Worm (Caenorhabditis elegans) whole organism, L4 larva: ENCODE results near the gene F21C10.7.

Experiments
- F37D6.2 ChIP-seq: sonication (generic microtip); optimal IDR thresholded peaks from 2 replicates; lab custom pipeline; 2016; ENCODE audit warnings: mild to moderate bottlenecking, missing genetic modification characterization, missing compliant biosample characterization
- F44E2.7 ChIP-seq: fragments of 200-800 bp; sonication (Bioruptor generic); IDR thresholded peaks from 2 replicates; pipeline ENCODE4 v2.1.2; 2022; ENCODE audit warnings: missing genetic modification characterization, missing compliant biosample characterization
- R02D3.7 ChIP-seq: fragments of 150-350 bp; sonication (generic microtip); optimal IDR thresholded peaks from 3 replicates; lab custom pipeline; 2014; ENCODE audit warnings: missing biosample characterization, missing genetic modification characterization
- Y5F2A.4 ChIP-seq: fragments of 200-800 bp; sonication (Bioruptor generic); optimal IDR thresholded peaks from 2 replicates; lab custom pipeline; 2018; ENCODE audit warnings: mild to moderate bottlenecking, missing genetic modification characterization, missing compliant biosample characterization
- Y75B8A.6 ChIP-seq: fragments of 200-800 bp; sonication (Bioruptor generic); IDR thresholded peaks from 2 replicates; pipeline ENCODE4 v1.3.6; 2022; ENCODE audit warnings: missing genetic modification reagents, missing genetic modification characterization, missing compliant biosample characterization
- ZK337.2 ChIP-seq: fragments of 200-800 bp; sonication (Bioruptor generic); IDR thresholded peaks from 2 replicates; pipeline ENCODE4 v1.3.6; 2022; ENCODE audit warnings: missing genetic modification reagents, missing genetic modification characterization, missing compliant biosample characterization
- ZK546.5 ChIP-seq, 2 experiments: sonication (generic microtip); optimal IDR thresholded peaks; 2 replicates each; lab custom pipeline; 2017; ENCODE audit warnings: missing biosample characterization in 2 of 2, missing genetic modification characterization in 2 of 2
- aly-2 ChIP-seq: sonication (generic microtip); optimal IDR thresholded peaks from 2 replicates; lab custom pipeline; 2018; ENCODE audit warnings: missing biosample characterization, missing genetic modification characterization
- ama-1 ChIP-seq: fragments of 150-350 bp; optimal IDR thresholded peaks from 2 replicates; lab custom pipeline; 2014; ENCODE audit warnings: inconsistent platforms, mixed read lengths
- arid-1 ChIP-seq: fragments of 200-800 bp; sonication (Bioruptor generic); conservative IDR thresholded peaks from 2 replicates; pipeline ENCODE4 v1.3.6; 2022; ENCODE audit warnings: missing genetic modification reagents, missing genetic modification characterization, missing compliant biosample characterization
- attf-4 ChIP-seq: sonication (generic microtip); optimal IDR thresholded peaks from 3 replicates; lab custom pipeline; 2017; ENCODE audit warnings: missing biosample characterization, missing genetic modification characterization
- ceh-82 ChIP-seq: sonication (generic microtip); optimal IDR thresholded peaks from 2 replicates; lab custom pipeline; 2017; ENCODE audit warnings: missing biosample characterization, missing genetic modification characterization
- ctbp-1 ChIP-seq: fragments of 200-800 bp; sonication (Bioruptor generic); IDR thresholded peaks from 2 replicates; pipeline ENCODE4 v1.3.6; 2022; ENCODE audit warnings: missing genetic modification reagents, missing genetic modification characterization, missing compliant biosample characterization
- daf-12 ChIP-seq: fragments of 150-350 bp; optimal IDR thresholded peaks from 2 replicates; lab custom pipeline; 2014; ENCODE audit warnings: missing biosample characterization, missing genetic modification reagents, missing genetic modification characterization
- daf-8 ChIP-seq: fragments of 200-800 bp; sonication (Bioruptor generic); IDR thresholded peaks from 2 replicates; pipeline ENCODE4 v1.3.6; 2022; ENCODE audit warnings: missing genetic modification characterization, missing compliant biosample characterization
- dmd-6 ChIP-seq: fragments of 200-800 bp; sonication (Bioruptor generic); IDR thresholded peaks from 2 replicates; pipeline ENCODE4 v1.3.6; 2022; ENCODE audit warnings: missing genetic modification reagents, missing genetic modification characterization, missing compliant biosample characterization
- dpl-1 ChIP-seq: fragments of 150-350 bp; optimal IDR thresholded peaks from 2 replicates; lab custom pipeline; 2014; ENCODE audit warnings: missing biosample characterization, missing genetic modification reagents, missing genetic modification characterization
- dve-1 ChIP-seq: sonication (generic microtip); optimal IDR thresholded peaks from 2 replicates; lab custom pipeline; 2017; ENCODE audit warnings: antibody characterized with exemption, mild to moderate bottlenecking, missing genetic modification characterization, missing compliant biosample characterization; ENCODE audit not compliant: insufficient read depth
- gei-8 ChIP-seq: fragments of 200-800 bp; sonication (Bioruptor generic); optimal IDR thresholded peaks from 2 replicates; lab custom pipeline; 2018; ENCODE audit warnings: mild to moderate bottlenecking, missing genetic modification characterization, missing compliant biosample characterization
- hlh-30 ChIP-seq: sonication (generic microtip); optimal IDR thresholded peaks from 2 replicates; lab custom pipeline; 2017; ENCODE audit warnings: antibody characterized with exemption, mild to moderate bottlenecking, missing genetic modification characterization, missing compliant biosample characterization; ENCODE audit not compliant: insufficient read depth
- lim-7 ChIP-seq: fragments of 200-800 bp; sonication (Bioruptor generic); IDR thresholded peaks from 2 replicates; pipeline ENCODE4 v1.3.6; 2022; ENCODE audit warnings: missing genetic modification characterization, missing compliant biosample characterization
- lin-1 ChIP-seq: fragments of 200-800 bp; sonication (Bioruptor generic); IDR thresholded peaks from 2 replicates; pipeline ENCODE4 v1.3.6; 2022; ENCODE audit warnings: missing genetic modification reagents, missing genetic modification characterization, missing compliant biosample characterization
- lin-13 ChIP-seq: fragments of 150-350 bp; optimal IDR thresholded peaks from 2 replicates; lab custom pipeline; 2014; ENCODE audit warnings: missing biosample characterization, missing genetic modification reagents, missing genetic modification characterization
- lin-15B ChIP-seq: fragments of 150-350 bp; sonication (generic microtip); optimal IDR thresholded peaks from 3 replicates; lab custom pipeline; 2014; ENCODE audit warnings: missing biosample characterization, missing genetic modification characterization
- lin-29 ChIP-seq: fragments of 200-800 bp; sonication (Bioruptor generic); IDR thresholded peaks from 2 replicates; pipeline ENCODE4 v1.3.6; 2022; ENCODE audit warnings: missing genetic modification reagents, missing genetic modification characterization, missing compliant biosample characterization
- lin-38 ChIP-seq: fragments of 200-800 bp; sonication (Bioruptor generic); IDR thresholded peaks from 2 replicates; pipeline ENCODE4 v1.3.6; 2022; ENCODE audit warnings: missing genetic modification reagents, missing genetic modification characterization, missing compliant biosample characterization
- madf-5 ChIP-seq, 2 experiments: fragments of 200-800 bp; sonication (Bioruptor generic); IDR thresholded peaks; 2 replicates each; pipeline ENCODE4 v1.3.6; 2022; ENCODE audit warnings: missing compliant biosample characterization in 2 of 2, missing genetic modification characterization in 2 of 2
- madf-9 ChIP-seq: fragments of 200-800 bp; sonication (Bioruptor generic); conservative IDR thresholded peaks from 2 replicates; pipeline ENCODE4 v1.3.6; 2022; ENCODE audit warnings: missing genetic modification reagents, missing genetic modification characterization, missing compliant biosample characterization
- mdl-1 ChIP-seq, 2 experiments: fragments of 150-350 bp in 1 of 2; sonication (generic microtip) in 1 of 2; optimal IDR thresholded peaks; 2 replicates each; lab custom pipeline; 2014 to 2017; ENCODE audit warnings: missing biosample characterization in 2 of 2, missing genetic modification characterization in 2 of 2
- mep-1 ChIP-seq: fragments of 150-350 bp; sonication (generic microtip); optimal IDR thresholded peaks from 3 replicates; lab custom pipeline; 2014; ENCODE audit warnings: missing biosample characterization, missing genetic modification characterization
- mes-2 ChIP-seq: sonication (generic microtip); optimal IDR thresholded peaks from 2 replicates; lab custom pipeline; 2016; ENCODE audit warnings: missing genotype, mild to moderate bottlenecking, missing genetic modification characterization, missing compliant biosample characterization; ENCODE audit not compliant: poor library complexity, severe bottlenecking
- nhr-102 ChIP-seq: sonication (generic microtip); optimal IDR thresholded peaks from 2 replicates; lab custom pipeline; 2016; ENCODE audit warnings: mild to moderate bottlenecking, missing genetic modification characterization, moderate library complexity, missing compliant biosample characterization
- nhr-237 ChIP-seq: sonication (generic microtip); optimal IDR thresholded peaks from 2 replicates; lab custom pipeline; 2017; ENCODE audit warnings: missing biosample characterization, missing genetic modification characterization
- nhr-25 ChIP-seq: sonication (generic microtip); optimal IDR thresholded peaks from 2 replicates; lab custom pipeline; 2017; ENCODE audit warnings: missing genetic modification characterization, mild to moderate bottlenecking, missing compliant biosample characterization, antibody characterized with exemption, moderate library complexity, borderline replicate concordance; ENCODE audit not compliant: insufficient read depth
- nhr-41 ChIP-seq: fragments of 200-800 bp; sonication (Bioruptor generic); IDR thresholded peaks from 2 replicates; pipeline ENCODE4 v1.3.6; 2022; ENCODE audit warnings: missing genetic modification reagents, missing genetic modification characterization, missing compliant biosample characterization
- nhr-42 ChIP-seq: fragments of 200-800 bp; sonication (Bioruptor generic); IDR thresholded peaks from 2 replicates; pipeline ENCODE4 v1.3.6; 2022; ENCODE audit warnings: missing genetic modification characterization, missing compliant biosample characterization
- nhr-48 ChIP-seq: sonication (generic microtip); optimal IDR thresholded peaks from 2 replicates; lab custom pipeline; 2016; ENCODE audit warnings: mild to moderate bottlenecking, missing genetic modification characterization, missing compliant biosample characterization
- nhr-76 ChIP-seq: fragments of 150-350 bp; optimal IDR thresholded peaks from 2 replicates; lab custom pipeline; 2014; ENCODE audit warnings: missing biosample characterization, missing genetic modification characterization
- nhr-77 ChIP-seq: fragments of 150-350 bp; optimal IDR thresholded peaks from 2 replicates; lab custom pipeline; 2014; ENCODE audit warnings: missing biosample characterization, missing genetic modification characterization
- pha-4 ChIP-seq, 2 experiments: fragments of 150-350 bp in 1 of 2; fragments of 200-800 bp in 1 of 2; sonication (Bioruptor generic) in 1 of 2; IDR thresholded peaks in 1 of 2; optimal IDR thresholded peaks in 1 of 2; 2 replicates each; pipeline versions ENCODE4 v1.3.6 to Lab custom; 2014 to 2022; ENCODE audit warnings: missing genetic modification characterization in 2 of 2, missing genetic modification reagents in 2 of 2, missing biosample characterization in 1 of 2, missing compliant biosample characterization in 1 of 2
- pqm-1 ChIP-seq: sonication (generic microtip); optimal IDR thresholded peaks from 2 replicates; lab custom pipeline; 2017; ENCODE audit warnings: missing biosample characterization, missing genetic modification characterization
- rbr-2 ChIP-seq: sonication (generic microtip); optimal IDR thresholded peaks from 2 replicates; lab custom pipeline; 2016; ENCODE audit warnings: missing genotype, missing genetic modification characterization, missing compliant biosample characterization
- saeg-2 ChIP-seq: fragments of 200-800 bp; sonication (Bioruptor generic); IDR thresholded peaks from 2 replicates; pipeline ENCODE4 v1.3.6; 2022; ENCODE audit warnings: missing genetic modification reagents, missing genetic modification characterization, missing compliant biosample characterization
- snpc-1.2 ChIP-seq: fragments of 200-800 bp; sonication (Bioruptor generic); IDR thresholded peaks from 2 replicates; pipeline ENCODE4 v1.3.6; 2022; ENCODE audit warnings: missing genetic modification reagents, missing genetic modification characterization, missing compliant biosample characterization
- spr-3 ChIP-seq: fragments of 200-800 bp; sonication (Bioruptor generic); optimal IDR thresholded peaks from 2 replicates; lab custom pipeline; 2018; ENCODE audit warnings: mild to moderate bottlenecking, missing genetic modification characterization, missing compliant biosample characterization
- tra-1 ChIP-seq: fragments of 200-800 bp; sonication (Bioruptor generic); IDR thresholded peaks from 2 replicates; pipeline ENCODE4 v1.3.6; 2022; ENCODE audit warnings: missing genetic modification reagents, missing genetic modification characterization, missing compliant biosample characterization
- unc-130 ChIP-seq: sonication (generic microtip); optimal IDR thresholded peaks from 2 replicates; lab custom pipeline; 2016; ENCODE audit warnings: missing genetic modification reagents, missing genetic modification characterization, missing compliant biosample characterization
- zag-1 ChIP-seq: fragments of 150-350 bp; optimal IDR thresholded peaks from 2 replicates; lab custom pipeline; 2014; ENCODE audit warnings: missing biosample characterization, missing genetic modification characterization
- zip-11 ChIP-seq: fragments of 200-800 bp; sonication (Bioruptor generic); IDR thresholded peaks from 2 replicates; pipeline ENCODE4 v1.3.6; 2022; ENCODE audit warnings: missing genetic modification characterization, missing compliant biosample characterization
- ztf-11 ChIP-seq: fragments of 150-350 bp; optimal IDR thresholded peaks from 2 replicates; lab custom pipeline; 2014; ENCODE audit warnings: missing biosample characterization, missing genetic modification characterization
- ztf-7 ChIP-seq: fragments of 150-350 bp; optimal IDR thresholded peaks from 2 replicates; lab custom pipeline; 2014; ENCODE audit warnings: missing biosample characterization, missing genetic modification characterization

Gene F21C10.7

DNA sequence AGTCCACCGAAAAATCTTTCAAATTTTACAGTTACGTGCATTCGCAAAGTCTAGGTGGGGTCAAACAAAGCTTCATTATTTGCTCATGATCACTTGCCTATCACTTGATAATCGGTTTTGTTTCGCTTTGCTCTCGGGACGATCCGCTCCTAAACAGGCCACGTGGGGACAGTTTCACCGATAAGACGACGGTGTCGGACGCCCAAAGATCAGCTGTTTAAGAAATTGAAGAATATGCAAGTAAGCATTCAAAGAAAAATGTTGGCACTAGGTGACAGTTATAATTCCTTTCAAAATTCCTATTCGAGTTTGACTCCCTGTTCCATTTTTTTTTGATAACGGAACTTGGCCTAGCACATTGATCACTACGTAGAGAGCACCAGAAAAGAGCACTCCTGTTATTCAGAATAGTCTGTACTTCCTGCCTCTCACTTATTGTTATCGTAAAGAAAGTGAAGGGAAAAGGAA, 32.6 kb upstream of the F21C10.7 start (continued):
- TF ChIP-seq daf-8 = no peak
- no peak for TF ChIP-seq lin-38
- TF ChIP-seq nhr-237 (tag; lab: Kevin White, UChicago) = no peak
- TF ChIP-seq lin-15B (tag; lab: Kevin White, UChicago) = no peak
- peak; percentile 56 for TF ChIP-seq nhr-77 (tag; lab: Kevin White, UChicago)
- TF ChIP-seq tra-1 (GFP tag; lab: Robert Waterston, UW) = peak; percentile 88
- TF ChIP-seq aly-2 (tag; lab: Kevin White, UChicago) = no peak
- no peak for TF ChIP-seq dpl-1 (GFP tag; lab: Kevin White, UChicago)
- TF ChIP-seq nhr-42 (GFP tag; lab: Robert Waterston, UW) = no peak
- TF ChIP-seq zip-11 (GFP tag; lab: Robert Waterston, UW) = no peak
- TF ChIP-seq ama-1 (lab: Kevin White, UChicago) = no peak
- peak; percentile 98 for TF ChIP-seq dmd-6 (GFP tag; lab: Robert Waterston, UW)
- TF ChIP-seq nhr-25 = no peak
- TF ChIP-seq nhr-102 = peak; percentile 41
- no peak for TF ChIP-seq F44E2.7 (GFP tag; lab: Robert Waterston, UW)
- peak; percentile 74; the same call in 1 of the 2 replicates for TF ChIP-seq saeg-2 (GFP tag; lab: Robert Waterston, UW)
- 0 out of 2 replicates have a peak, but pooled peaks have one; percentile 31 for TF ChIP-seq Y75B8A.6
- TF ChIP-seq R02D3.7 (tag; lab: Kevin White, UChicago) = no peak
- TF ChIP-seq Y5F2A.4 = no peak
- no peak for TF ChIP-seq attf-4
- 0 out of 2 replicates have a peak, but pooled peaks have one; percentile 37 for TF ChIP-seq lin-1 (GFP tag; lab: Robert Waterston, UW)
- TF ChIP-seq F37D6.2 (tag; lab: Kevin White, UChicago) = no peak
- TF ChIP-seq dve-1 (tag; lab: Kevin White, UChicago) = peak; percentile 85
- peak; percentile 93 for TF ChIP-seq nhr-48 (tag; lab: Kevin White, UChicago)
- TF ChIP-seq ztf-7 = no peak
- TF ChIP-seq madf-5 (GFP tag; IDR thresholded peaks at IDR 0.05; lab: Robert Waterston, UW) = no peak
- TF ChIP-seq nhr-41 (GFP tag; lab: Robert Waterston, UW) = peak; percentile 64; the same call in 1 of the 2 replicates
- TF ChIP-seq snpc-1.2 (GFP tag; lab: Robert Waterston, UW) = no peak
- TF ChIP-seq hlh-30 (tag; lab: Kevin White, UChicago) = peak; percentile 73
- no peak for TF ChIP-seq nhr-76
- TF ChIP-seq ZK546.5 (tag; optimal IDR thresholded peaks at IDR 0.05; lab: Kevin White, UChicago) = no peak
- peak; percentile 50 for TF ChIP-seq mep-1 (tag; lab: Kevin White, UChicago)
- no peak for TF ChIP-seq lim-7 (GFP tag; lab: Robert Waterston, UW)
- no peak for TF ChIP-seq ceh-82 (tag; lab: Kevin White, UChicago)
- TF ChIP-seq mdl-1 (tag; optimal IDR thresholded peaks at IDR 0.05; lab: Kevin White, UChicago) = peak in 1 of 2 experiments; percentile 51
- no peak for TF ChIP-seq spr-3
- no peak for TF ChIP-seq madf-9
- peak; percentile 72 for TF ChIP-seq pqm-1
- no peak for TF ChIP-seq unc-130 (GFP tag; lab: Kevin White, UChicago)
- no peak for TF ChIP-seq mes-2
- TF ChIP-seq lin-29 (GFP tag; lab: Robert Waterston, UW) = no peak
- TF ChIP-seq arid-1 (GFP tag; lab: Robert Waterston, UW) = no peak
- TF ChIP-seq ctbp-1 (GFP tag; lab: Robert Waterston, UW) = no peak
- TF ChIP-seq rbr-2 = no peak
- no peak for TF ChIP-seq ztf-11
- no peak for TF ChIP-seq zag-1
- peak; percentile 71 for TF ChIP-seq pha-4 (GFP tag; IDR thresholded peaks at IDR 0.05; lab: Robert Waterston, UW)
- no peak for TF ChIP-seq pha-4 (tag; optimal IDR thresholded peaks at IDR 0.05; lab: Kevin White, UChicago)
- peak; percentile 36 for TF ChIP-seq lin-13 (GFP tag; lab: Kevin White, UChicago)
- peak; percentile 76 for TF ChIP-seq gei-8 (GFP tag; lab: Kevin White, UChicago)
- no peak for TF ChIP-seq ZK337.2 (GFP tag; lab: Robert Waterston, UW)
- TF ChIP-seq daf-12 = no peak
